Fruit fly (Drosophila melanogaster): ENCODE measurements around the gene Klp98A.

Gene Klp98A

dm6 chr3R:27558660-27559319 is at the start of gene Klp98A:
Gene Klp98A, minus strand, starts transcription at chr3R:27559145.
- TF ChIP-seq ttk (optimal IDR thresholded peaks at IDR 0.05) = no peak
- no peak for TF ChIP-seq Myc (optimal IDR thresholded peaks at IDR 0.05)
- TF ChIP-seq insv (optimal IDR thresholded peaks at IDR 0.05) = no peak
- no peak for TF ChIP-seq psq (optimal IDR thresholded peaks at IDR 0.05)
- no peak for TF ChIP-seq Sin3A (optimal IDR thresholded peaks at IDR 0.05)
- TF ChIP-seq h (optimal IDR thresholded peaks at IDR 0.05) = no peak

dm6 chr3R:27608536-27608935 is 49.6 kb upstream of the Klp98A start:
- TF ChIP-seq h (optimal IDR thresholded peaks at IDR 0.05) (no peak), insv (optimal IDR thresholded peaks at IDR 0.05) (no peak), Sin3A (optimal IDR thresholded peaks at IDR 0.05) (no peak), ttk (optimal IDR thresholded peaks at IDR 0.05) (no peak), Myc (optimal IDR thresholded peaks at IDR 0.05) (no peak), psq (optimal IDR thresholded peaks at IDR 0.05) (no peak)

dm6 chr3R:27608000-27608399 is 49.1 kb upstream of the Klp98A start:
- TF ChIP-seq Myc (optimal IDR thresholded peaks at IDR 0.05) (no peak), psq (optimal IDR thresholded peaks at IDR 0.05) (no peak), Sin3A (optimal IDR thresholded peaks at IDR 0.05) (no peak), ttk (optimal IDR thresholded peaks at IDR 0.05) (no peak), insv (optimal IDR thresholded peaks at IDR 0.05) (no peak), h (optimal IDR thresholded peaks at IDR 0.05) (no peak)

dm6 chr3R:27607218-27607929 is 48.4 kb upstream of the Klp98A start, which contains the start of the genes dsd and Tusp:
Gene dsd, minus strand, starts transcription at chr3R:27607396.
Gene Tusp, plus strand, starts transcription at chr3R:27607879.
- TF ChIP-seq Sin3A (optimal IDR thresholded peaks at IDR 0.05) = no peak
- no peak for TF ChIP-seq h (optimal IDR thresholded peaks at IDR 0.05)
- TF ChIP-seq psq (optimal IDR thresholded peaks at IDR 0.05) = no peak
- no peak for TF ChIP-seq ttk (optimal IDR thresholded peaks at IDR 0.05)
- no peak for TF ChIP-seq Myc (optimal IDR thresholded peaks at IDR 0.05)
- TF ChIP-seq insv (optimal IDR thresholded peaks at IDR 0.05) = no peak

dm6 chr3R:27605534-27606250 is 46.7 kb upstream of the Klp98A start:
- TF ChIP-seq h (optimal IDR thresholded peaks at IDR 0.05) (no peak), ttk (optimal IDR thresholded peaks at IDR 0.05) (no peak), Myc (optimal IDR thresholded peaks at IDR 0.05) (no peak), insv (optimal IDR thresholded peaks at IDR 0.05) (no peak), Sin3A (optimal IDR thresholded peaks at IDR 0.05) (no peak), psq (optimal IDR thresholded peaks at IDR 0.05) (no peak)

dm6 chr3R:27604636-27605443 is 45.9 kb upstream of the Klp98A start:
- TF ChIP-seq psq (optimal IDR thresholded peaks at IDR 0.05) = no peak
- TF ChIP-seq Sin3A (optimal IDR thresholded peaks at IDR 0.05) = no peak
- TF ChIP-seq h (optimal IDR thresholded peaks at IDR 0.05) = no peak
- no peak for TF ChIP-seq ttk (optimal IDR thresholded peaks at IDR 0.05)
- no peak for TF ChIP-seq Myc (optimal IDR thresholded peaks at IDR 0.05)
- TF ChIP-seq insv (optimal IDR thresholded peaks at IDR 0.05) = no peak

- TF ChIP-seq insv (optimal IDR thresholded peaks at IDR 0.05) = no peak
- no peak for TF ChIP-seq ttk (optimal IDR thresholded peaks at IDR 0.05)
- no peak for TF ChIP-seq Myc (optimal IDR thresholded peaks at IDR 0.05)
- TF ChIP-seq Sin3A (optimal IDR thresholded peaks at IDR 0.05) = no peak
- no peak for TF ChIP-seq psq (optimal IDR thresholded peaks at IDR 0.05)
- no peak for TF ChIP-seq h (optimal IDR thresholded peaks at IDR 0.05)
These were observed 44.7 kb upstream of the Klp98A start for dm6 chr3R:27603671-27604070.

- TF ChIP-seq insv (optimal IDR thresholded peaks at IDR 0.05) (no peak), psq (optimal IDR thresholded peaks at IDR 0.05) (no peak), Myc (optimal IDR thresholded peaks at IDR 0.05) (no peak), h (optimal IDR thresholded peaks at IDR 0.05) (no peak), Sin3A (optimal IDR thresholded peaks at IDR 0.05) (no peak), ttk (optimal IDR thresholded peaks at IDR 0.05) (no peak)
These were observed 38.3 kb upstream of the Klp98A start for dm6 chr3R:27597258-27597657.

- TF ChIP-seq insv (optimal IDR thresholded peaks at IDR 0.05) (no peak), psq (optimal IDR thresholded peaks at IDR 0.05) (no peak), ttk (optimal IDR thresholded peaks at IDR 0.05) (no peak), h (optimal IDR thresholded peaks at IDR 0.05) (no peak), Sin3A (optimal IDR thresholded peaks at IDR 0.05) (no peak), Myc (optimal IDR thresholded peaks at IDR 0.05) (no peak)
These were observed 37.0 kb upstream of the Klp98A start, which contains the start of gene CG5639 for dm6 chr3R:27595979-27596378. Gene CG5639, minus strand, starts transcription at chr3R:27596130.

- TF ChIP-seq ttk (optimal IDR thresholded peaks at IDR 0.05) = no peak
- no peak for TF ChIP-seq h (optimal IDR thresholded peaks at IDR 0.05)
- no peak for TF ChIP-seq insv (optimal IDR thresholded peaks at IDR 0.05)
- TF ChIP-seq Sin3A (optimal IDR thresholded peaks at IDR 0.05) = no peak
- TF ChIP-seq Myc (optimal IDR thresholded peaks at IDR 0.05) = no peak
- no peak for TF ChIP-seq psq (optimal IDR thresholded peaks at IDR 0.05)
These were observed 34.7 kb upstream of the Klp98A start for dm6 chr3R:27593580-27594187.

- TF ChIP-seq Myc (optimal IDR thresholded peaks at IDR 0.05) (no peak), h (optimal IDR thresholded peaks at IDR 0.05) (no peak), Sin3A (optimal IDR thresholded peaks at IDR 0.05) (no peak), insv (optimal IDR thresholded peaks at IDR 0.05) (no peak), psq (optimal IDR thresholded peaks at IDR 0.05) (no peak), ttk (optimal IDR thresholded peaks at IDR 0.05) (no peak)
These were observed 34.2 kb upstream of the Klp98A start for dm6 chr3R:27593174-27593573.
